Worm (Caenorhabditis elegans): ENCODE data around the gene hrde-1.

The hrde-1 gene

DNA sequence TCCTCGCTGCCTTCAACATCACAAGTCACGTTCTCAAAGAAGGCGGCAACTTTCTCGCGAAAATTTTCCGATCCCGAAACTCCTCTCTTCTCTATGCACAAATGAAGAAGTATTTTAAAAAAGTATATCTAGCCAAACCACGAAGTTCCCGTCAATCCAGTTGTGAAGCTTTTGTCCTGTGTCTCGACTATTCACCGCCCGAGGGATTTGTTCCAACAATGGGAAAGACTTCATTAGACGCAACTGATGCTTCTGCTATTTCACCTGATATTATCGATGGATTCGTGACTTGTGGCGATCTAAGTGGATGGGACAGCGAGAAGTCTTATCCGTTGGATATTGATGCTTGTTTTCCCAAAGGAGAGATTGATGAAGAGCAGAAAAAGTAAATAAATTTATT, 29.0 kb upstream of the hrde-1 start:
- no peak for TF ChIP-seq cog-1 (tag; optimal IDR thresholded peaks at IDR 0.05)
- TF ChIP-seq klf-2 (GFP tag; conservative IDR thresholded peaks at IDR 0.05) = no peak
- TF ChIP-seq ref-1 (GFP tag; conservative IDR thresholded peaks at IDR 0.05) = no peak
- TF ChIP-seq med-1 (GFP tag; optimal IDR thresholded peaks at IDR 0.05; ENCODE audit: insufficient read depth) = no peak
- TF ChIP-seq tab-1 (GFP tag; IDR thresholded peaks at IDR 0.05) = no peak
- no peak for TF ChIP-seq T22C8.4 (GFP tag; IDR thresholded peaks at IDR 0.05)
- no peak for TF ChIP-seq ztf-29 (GFP tag; IDR thresholded peaks at IDR 0.05)
- TF ChIP-seq ztf-23 (GFP tag; IDR thresholded peaks at IDR 0.05) = no peak
- TF ChIP-seq flt-1 (GFP tag; IDR thresholded peaks at IDR 0.05) = no peak

DNA sequence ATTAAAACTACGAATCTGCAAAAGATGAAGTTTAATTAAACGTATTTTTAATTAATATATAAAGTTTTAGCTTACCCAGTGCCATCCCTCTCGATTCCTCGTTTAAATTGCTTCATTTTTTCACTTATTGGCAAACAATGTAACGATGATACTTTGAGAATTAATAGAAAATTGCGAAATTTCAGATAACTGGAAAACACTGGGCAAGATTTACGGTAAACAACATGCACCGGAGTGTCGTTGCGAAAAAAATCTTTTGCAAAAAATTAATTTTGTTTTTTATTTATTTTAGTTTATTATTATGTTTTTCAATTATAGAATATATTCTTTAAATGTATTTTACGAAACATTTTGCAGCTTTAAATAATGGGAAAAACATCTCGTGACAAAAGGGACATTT, 28.1 kb upstream of the hrde-1 start, which contains the start of the genes pelo-1 and R74.7:
Gene pelo-1, minus strand, starts transcription at position 151 of the 400 bp plus-strand sequence.
Gene R74.7, plus strand, starts transcription at position 358 of the 400 bp plus-strand sequence.
- TF ChIP-seq ref-1 (GFP tag; conservative IDR thresholded peaks at IDR 0.05) = no peak
- no peak for TF ChIP-seq T22C8.4 (GFP tag; IDR thresholded peaks at IDR 0.05)
- TF ChIP-seq med-1 (GFP tag; optimal IDR thresholded peaks at IDR 0.05; ENCODE audit: insufficient read depth) = no peak
- TF ChIP-seq cog-1 (tag; optimal IDR thresholded peaks at IDR 0.05) = no peak
- TF ChIP-seq tab-1 (GFP tag; IDR thresholded peaks at IDR 0.05) = no peak
- no peak for TF ChIP-seq ztf-29 (GFP tag; IDR thresholded peaks at IDR 0.05)
- no peak for TF ChIP-seq ztf-23 (GFP tag; IDR thresholded peaks at IDR 0.05)
- no peak for TF ChIP-seq flt-1 (GFP tag; IDR thresholded peaks at IDR 0.05)
- TF ChIP-seq klf-2 (GFP tag; conservative IDR thresholded peaks at IDR 0.05) = no peak

DNA sequence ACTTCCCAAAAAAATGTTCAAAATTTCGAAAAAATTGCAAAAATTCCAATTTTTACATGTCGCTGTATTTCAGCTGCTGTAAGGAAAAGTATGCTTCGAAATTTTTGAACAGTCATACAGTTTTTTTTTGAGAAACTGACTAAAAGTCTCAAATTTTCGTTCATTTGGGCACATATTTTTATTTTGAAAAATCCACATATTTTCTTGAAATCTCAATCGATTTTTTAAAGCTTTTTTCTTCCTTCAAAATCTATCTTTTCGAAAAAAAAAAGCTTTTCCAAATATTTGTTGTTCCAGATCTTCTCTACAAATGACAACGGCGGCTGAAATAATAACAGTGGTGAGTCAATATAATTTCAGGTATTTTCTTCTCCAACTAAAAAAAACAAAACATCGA, 21.0 kb upstream of the hrde-1 start, which contains the start of gene asd-1:
Gene asd-1, plus strand, starts transcription at position 298 of the 397 bp plus-strand sequence.
- TF ChIP-seq med-1 (GFP tag; optimal IDR thresholded peaks at IDR 0.05; ENCODE audit: insufficient read depth) (no peak), ztf-29 (GFP tag; IDR thresholded peaks at IDR 0.05) (no peak), ref-1 (GFP tag; conservative IDR thresholded peaks at IDR 0.05) (no peak), flt-1 (GFP tag; IDR thresholded peaks at IDR 0.05) (no peak), T22C8.4 (GFP tag; IDR thresholded peaks at IDR 0.05) (no peak), cog-1 (tag; optimal IDR thresholded peaks at IDR 0.05) (no peak), tab-1 (GFP tag; IDR thresholded peaks at IDR 0.05) (no peak), ztf-23 (GFP tag; IDR thresholded peaks at IDR 0.05) (no peak), klf-2 (GFP tag; conservative IDR thresholded peaks at IDR 0.05) (no peak)

DNA sequence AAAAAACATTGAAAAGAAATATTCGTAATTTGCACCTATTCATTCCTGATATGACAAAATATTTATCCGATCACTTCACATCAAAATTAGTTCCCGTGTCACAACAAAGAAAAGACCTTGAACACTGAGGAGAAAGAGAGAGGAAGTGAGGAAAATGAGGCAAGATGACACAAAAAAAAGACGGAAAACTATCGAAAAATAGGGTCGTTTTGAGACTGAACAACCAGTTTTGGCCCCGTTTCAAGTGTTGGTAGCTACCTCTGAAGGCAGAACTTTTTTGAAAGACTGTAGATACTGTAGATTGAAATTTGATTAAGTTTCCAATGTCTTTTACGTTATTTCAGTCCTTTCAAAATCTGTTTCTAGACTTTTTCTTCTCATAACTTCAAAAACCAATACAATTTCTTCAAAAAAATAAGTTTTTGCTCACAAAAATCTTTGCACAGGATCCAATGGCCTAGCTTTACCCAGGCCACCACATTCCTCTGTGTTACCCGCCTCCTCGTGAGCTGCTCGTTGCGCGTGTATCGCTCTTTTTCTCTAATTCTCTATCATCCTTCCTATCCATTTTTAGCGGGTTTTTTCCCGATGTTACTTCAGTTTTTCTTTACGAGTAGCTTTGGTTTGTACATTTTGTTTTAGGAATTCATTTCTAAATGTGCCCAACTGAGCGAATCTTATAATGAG, 20.5 kb upstream of the hrde-1 start:
- TF ChIP-seq cog-1 (tag; optimal IDR thresholded peaks at IDR 0.05) (peak; percentile 47), ztf-23 (GFP tag; IDR thresholded peaks at IDR 0.05) (peak; percentile 75), ztf-29 (GFP tag; IDR thresholded peaks at IDR 0.05) (no peak)

DNA sequence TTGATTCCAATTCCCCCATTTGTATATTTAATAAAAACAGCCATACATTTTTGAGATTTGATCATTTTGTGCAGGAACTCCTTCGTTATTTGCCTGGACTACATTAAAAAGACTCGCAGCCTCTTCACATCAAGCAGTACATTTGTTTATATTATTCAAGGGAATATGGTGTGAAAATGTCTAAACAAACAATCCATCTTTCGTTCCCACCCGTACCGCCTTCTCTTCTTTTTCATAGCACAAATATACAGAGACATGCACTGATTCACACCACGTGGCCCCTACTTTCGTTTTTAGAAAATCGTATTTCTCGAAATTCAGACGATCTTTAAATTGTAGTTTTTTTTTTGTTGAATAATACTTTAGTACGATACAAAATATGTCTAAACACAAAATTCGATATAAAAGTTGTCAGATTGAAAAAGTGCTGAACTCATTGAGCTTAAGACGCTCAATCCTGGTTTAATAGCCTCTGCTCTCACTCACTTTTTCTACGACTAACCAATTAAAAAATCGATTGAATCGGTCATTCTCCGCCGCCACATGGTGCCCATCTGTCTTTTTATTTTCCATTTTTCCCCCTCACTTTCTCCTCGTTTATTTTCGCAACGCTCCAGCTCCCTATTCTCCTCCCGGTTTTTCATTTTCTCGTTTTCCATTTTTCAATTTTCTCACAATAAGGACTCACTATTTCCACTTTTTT, 19.5 kb upstream of the hrde-1 start:
- TF ChIP-seq ref-1 (GFP tag; conservative IDR thresholded peaks at IDR 0.05) = no peak
- no peak for TF ChIP-seq cog-1 (tag; optimal IDR thresholded peaks at IDR 0.05)
- no peak for TF ChIP-seq flt-1 (GFP tag; IDR thresholded peaks at IDR 0.05)
- TF ChIP-seq ztf-29 (GFP tag; IDR thresholded peaks at IDR 0.05) = no peak

DNA sequence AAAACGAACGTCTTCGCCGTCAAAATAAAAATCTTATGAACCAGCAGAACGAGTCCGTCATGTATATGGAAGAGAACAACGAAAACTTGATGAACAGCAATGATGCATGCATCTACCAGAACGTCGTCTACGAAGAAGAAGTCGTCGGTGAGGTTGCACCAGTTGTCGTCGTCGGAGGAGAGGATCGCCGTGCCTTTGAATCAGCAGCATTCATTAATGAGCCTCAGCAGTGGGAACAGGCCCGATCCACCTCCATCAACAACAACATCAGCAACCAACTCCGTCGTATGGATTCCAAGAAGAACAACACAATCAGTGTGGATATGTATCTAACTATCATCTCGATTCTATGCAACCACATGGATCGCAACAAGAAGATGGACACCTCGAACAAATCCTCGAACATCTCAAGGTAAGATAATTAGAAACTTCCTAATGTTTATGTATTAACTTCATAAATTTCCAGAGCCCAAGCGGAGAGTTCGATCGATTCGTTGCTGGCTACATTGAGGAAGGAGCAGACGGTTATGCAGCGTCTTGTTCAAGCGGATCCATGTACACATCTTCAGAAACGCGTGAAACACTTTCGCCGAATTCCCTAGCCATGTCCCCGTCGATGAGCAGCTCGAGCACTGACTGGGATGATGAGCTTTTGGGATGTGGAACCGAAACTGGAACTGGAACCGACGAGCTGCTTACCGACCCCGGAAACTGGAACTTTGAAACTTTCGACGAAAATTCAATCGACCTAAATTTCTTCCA, 18.6 kb upstream of the hrde-1 start:
- no peak for TF ChIP-seq flt-1 (GFP tag; IDR thresholded peaks at IDR 0.05)
- no peak for TF ChIP-seq tab-1 (GFP tag; IDR thresholded peaks at IDR 0.05)
- TF ChIP-seq ztf-29 (GFP tag; IDR thresholded peaks at IDR 0.05) = no peak
- TF ChIP-seq cog-1 (tag; optimal IDR thresholded peaks at IDR 0.05) = no peak
- no peak for TF ChIP-seq med-1 (GFP tag; optimal IDR thresholded peaks at IDR 0.05; ENCODE audit: insufficient read depth)
- TF ChIP-seq klf-2 (GFP tag; conservative IDR thresholded peaks at IDR 0.05) = no peak
- TF ChIP-seq ztf-23 (GFP tag; IDR thresholded peaks at IDR 0.05) = no peak
- no peak for TF ChIP-seq T22C8.4 (GFP tag; IDR thresholded peaks at IDR 0.05)
- TF ChIP-seq ref-1 (GFP tag; conservative IDR thresholded peaks at IDR 0.05) = no peak

DNA sequence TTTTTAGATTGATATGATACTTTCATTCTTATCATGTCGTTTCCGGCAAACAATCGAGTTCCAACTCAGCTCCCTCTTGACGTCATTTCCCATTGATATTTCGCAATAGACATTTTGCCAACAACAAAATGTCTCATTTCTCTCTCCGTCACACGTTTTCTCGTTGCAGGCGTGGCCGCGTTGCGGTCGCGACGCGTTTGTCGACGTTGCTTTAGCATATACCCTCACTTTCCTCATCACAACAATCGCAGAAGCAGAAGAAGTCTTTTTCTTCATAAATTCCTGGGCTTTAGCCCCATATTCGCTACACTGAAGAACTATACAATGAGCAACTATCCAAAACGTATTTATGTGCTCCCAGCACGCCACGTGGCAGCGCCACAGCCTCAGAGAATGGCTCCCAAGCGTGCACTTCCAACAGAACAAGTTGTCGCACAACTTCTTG, 17.7 kb upstream of the hrde-1 start, which contains the start of gene xbp-1:
Gene xbp-1, plus strand, starts transcription at position 151 of the 445 bp plus-strand sequence.
- TF ChIP-seq klf-2 (GFP tag; conservative IDR thresholded peaks at IDR 0.05) (no peak), cog-1 (tag; optimal IDR thresholded peaks at IDR 0.05) (peak; percentile 45), ztf-23 (GFP tag; IDR thresholded peaks at IDR 0.05) (peak; percentile 41; the same call in 1 of the 2 replicates), flt-1 (GFP tag; IDR thresholded peaks at IDR 0.05) (peak; percentile 66), ztf-29 (GFP tag; IDR thresholded peaks at IDR 0.05) (0 out of 2 replicates have a peak, but pooled peaks have one; percentile 45), T22C8.4 (GFP tag; IDR thresholded peaks at IDR 0.05) (no peak), med-1 (GFP tag; optimal IDR thresholded peaks at IDR 0.05; ENCODE audit: insufficient read depth) (no peak)

DNA sequence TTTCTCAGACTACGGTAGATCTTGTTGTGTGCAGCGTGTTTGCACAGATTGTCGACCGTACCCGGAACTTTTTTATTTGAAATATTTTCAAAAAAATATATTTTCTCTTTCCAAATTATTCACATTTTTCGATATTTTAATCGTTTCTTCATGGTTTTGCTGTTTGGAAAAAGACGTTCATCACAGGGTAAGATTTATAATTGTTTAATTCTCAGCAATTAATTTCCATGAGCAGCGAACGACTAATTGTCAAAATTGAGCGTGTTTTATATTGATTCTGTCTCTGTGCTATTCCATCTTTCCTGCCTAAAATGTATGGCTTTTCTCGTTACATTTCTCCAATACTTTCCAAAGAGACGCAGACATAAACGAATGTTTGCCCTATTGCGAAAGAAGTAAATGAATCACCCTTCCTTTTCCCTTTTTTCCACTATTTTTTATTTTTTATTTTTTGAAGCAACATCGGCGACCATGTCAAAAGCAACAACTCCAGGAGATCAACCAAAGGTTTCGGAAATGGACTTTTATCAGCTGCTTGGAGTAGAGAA, 15.2 kb upstream of the hrde-1 start, which contains the start of gene dnj-16:
Gene dnj-16, plus strand, starts transcription at position 51 of the 548 bp plus-strand sequence.
- TF ChIP-seq ref-1 (GFP tag; conservative IDR thresholded peaks at IDR 0.05) (no peak), klf-2 (GFP tag; conservative IDR thresholded peaks at IDR 0.05) (no peak), T22C8.4 (GFP tag; IDR thresholded peaks at IDR 0.05) (no peak), cog-1 (tag; optimal IDR thresholded peaks at IDR 0.05) (no peak), flt-1 (GFP tag; IDR thresholded peaks at IDR 0.05) (no peak), ztf-23 (GFP tag; IDR thresholded peaks at IDR 0.05) (no peak), tab-1 (GFP tag; IDR thresholded peaks at IDR 0.05) (no peak)

DNA sequence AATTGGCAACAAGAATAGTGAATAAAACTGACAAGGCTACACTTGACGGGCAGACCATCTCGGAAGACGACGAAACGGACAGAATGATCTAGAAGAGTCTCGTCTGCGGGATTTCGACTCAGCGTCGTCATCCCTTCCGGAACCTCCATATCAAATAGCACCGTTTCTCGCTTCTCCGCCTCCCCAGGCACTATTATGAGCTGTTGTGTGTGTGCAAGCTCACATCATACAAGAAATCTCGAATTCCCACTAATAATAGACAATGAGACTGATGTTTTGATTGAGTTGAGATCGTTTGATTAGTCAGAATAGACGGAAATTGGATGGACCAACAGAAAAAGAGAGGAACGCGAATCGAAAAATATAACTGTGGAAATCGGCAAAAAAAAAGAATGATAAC, 14.3 kb upstream of the hrde-1 start, which contains the start of gene spp-28:
Gene spp-28, minus strand, starts transcription at position 101 of the 400 bp plus-strand sequence.
- TF ChIP-seq flt-1 (GFP tag; IDR thresholded peaks at IDR 0.05) (no peak), med-1 (GFP tag; optimal IDR thresholded peaks at IDR 0.05; ENCODE audit: insufficient read depth) (no peak), ztf-23 (GFP tag; IDR thresholded peaks at IDR 0.05) (no peak), tab-1 (GFP tag; IDR thresholded peaks at IDR 0.05) (no peak), T22C8.4 (GFP tag; IDR thresholded peaks at IDR 0.05) (no peak), ztf-29 (GFP tag; IDR thresholded peaks at IDR 0.05) (no peak), ref-1 (GFP tag; conservative IDR thresholded peaks at IDR 0.05) (no peak), cog-1 (tag; optimal IDR thresholded peaks at IDR 0.05) (no peak), klf-2 (GFP tag; conservative IDR thresholded peaks at IDR 0.05) (no peak)
